Worm (Caenorhabditis elegans): ENCODE results near the gene col-127.

DNA sequence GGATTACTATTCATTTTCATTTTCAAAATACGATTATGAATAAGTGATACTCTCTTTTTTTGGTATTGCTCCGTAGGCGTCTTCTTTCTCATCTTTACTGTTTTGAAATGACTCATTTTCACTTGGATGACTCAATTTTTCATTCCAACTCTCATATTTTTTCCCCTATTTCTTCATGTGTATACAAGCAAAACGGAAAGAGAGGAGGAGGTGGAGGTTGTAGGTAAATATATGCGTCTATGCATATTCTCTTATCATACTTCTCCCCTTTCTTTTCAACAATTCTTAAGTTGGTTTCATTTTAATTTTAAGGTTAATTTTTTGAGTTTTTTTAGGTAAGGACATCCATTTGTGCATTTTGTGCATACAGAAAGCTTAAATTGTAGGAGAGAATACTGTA lies 20.1 kb upstream of the col-127 start:
- TF ChIP-seq nhr-11 (tag; optimal IDR thresholded peaks at IDR 0.05) (no peak), unc-55 (GFP tag; optimal IDR thresholded peaks at IDR 0.05) (no peak), F13H6.1 (tag; optimal IDR thresholded peaks at IDR 0.05) (no peak), tbx-2 (tag; optimal IDR thresholded peaks at IDR 0.05) (no peak), nfya-1 (tag; optimal IDR thresholded peaks at IDR 0.05) (no peak), T23F11.4 (GFP tag; optimal IDR thresholded peaks at IDR 0.05) (no peak), lin-11 (tag; optimal IDR thresholded peaks at IDR 0.05) (no peak), ama-1 (optimal IDR thresholded peaks at IDR 0.05) (no peak), lim-6 (tag; optimal IDR thresholded peaks at IDR 0.05) (no peak), pqm-1 (tag; optimal IDR thresholded peaks at IDR 0.05) (no peak), dve-1 (tag; optimal IDR thresholded peaks at IDR 0.05) (no peak), nhr-232 (tag; optimal IDR thresholded peaks at IDR 0.05) (no peak), hlh-13 (GFP tag; optimal IDR thresholded peaks at IDR 0.05) (no peak), pros-1 (tag; optimal IDR thresholded peaks at IDR 0.05) (no peak)
